Worm (Caenorhabditis elegans): ENCODE results near the gene daf-42.

DNA sequence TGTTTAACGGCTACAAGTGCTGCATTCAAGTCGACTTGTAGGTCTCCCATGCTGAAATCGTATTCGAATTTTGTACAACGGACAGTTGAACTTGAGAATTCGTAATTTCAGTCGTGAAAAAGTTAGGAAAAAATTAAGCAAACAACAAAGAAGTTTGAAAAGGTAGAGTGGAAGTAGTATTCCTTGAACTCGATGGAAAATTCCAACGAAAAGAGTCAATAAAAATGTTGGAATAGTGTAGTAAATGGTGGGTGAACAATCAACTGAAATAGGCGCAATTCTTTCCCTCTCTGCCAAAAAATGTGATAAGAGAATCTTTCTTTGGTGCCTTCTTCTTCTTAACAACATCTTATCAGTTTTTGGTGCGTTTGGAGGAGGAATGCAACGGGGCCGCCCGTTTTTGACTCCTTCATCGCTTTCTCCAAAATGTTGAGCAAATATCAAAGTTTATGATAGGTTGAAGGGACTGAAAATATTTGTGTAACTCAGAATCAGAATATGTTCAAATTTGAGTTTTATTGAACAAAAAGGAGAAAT is 20.0 kb downstream of the daf-42 start, which contains the start of gene ifo-1:
- TF ChIP-seq gmeb-2 (tag; optimal IDR thresholded peaks at IDR 0.05) (no peak), pha-4 (tag; optimal IDR thresholded peaks at IDR 0.05) (no peak), fax-1 (tag; optimal IDR thresholded peaks at IDR 0.05) (no peak), fkh-10 (GFP tag; optimal IDR thresholded peaks at IDR 0.05) (no peak), elt-2 (tag; optimal IDR thresholded peaks at IDR 0.05) (peak; percentile 86), ets-4 (tag; optimal IDR thresholded peaks at IDR 0.05) (no peak), ztf-16 (tag; optimal IDR thresholded peaks at IDR 0.05) (no peak), ama-1 (optimal IDR thresholded peaks at IDR 0.05) (no peak), hlh-8 (tag; optimal IDR thresholded peaks at IDR 0.05) (no peak), ref-2 (tag; optimal IDR thresholded peaks at IDR 0.05) (no peak)

Data from whole organism, late embryonic.